Fruit fly (Drosophila melanogaster) whole organism, adult: ENCODE data around the gene CG14042.
A peak's percentile ranks its signal among the peaks of the same experiment; 100 is the strongest.

ENCODE experiments used
- CG11617 ChIP-seq: fragments of 200-800 bp; sonication (Bioruptor generic); optimal IDR thresholded peaks from 2 replicates; lab custom pipeline; 2017; ENCODE audit warnings: mild to moderate bottlenecking, missing biosample characterization, missing genetic modification reagents, missing genetic modification characterization
- CG12768 ChIP-seq: fragments of 200-800 bp; sonication (Bioruptor generic); optimal IDR thresholded peaks from 2 replicates; lab custom pipeline; 2017; ENCODE audit warnings: missing biosample characterization, missing genetic modification characterization, mild to moderate bottlenecking, moderate library complexity, missing genetic modification reagents
- CG14711 ChIP-seq: fragments of 200-800 bp; sonication (Bioruptor generic); optimal IDR thresholded peaks from 2 replicates; lab custom pipeline; 2018; ENCODE audit warnings: missing biosample characterization, mild to moderate bottlenecking, missing genetic modification characterization, moderate library complexity
- CG1620 ChIP-seq: fragments of 200-800 bp; sonication (Bioruptor generic); optimal IDR thresholded peaks from 2 replicates; lab custom pipeline; 2016; ENCODE audit warnings: missing biosample characterization, missing genetic modification characterization
- CG33017 ChIP-seq: fragments of 200-800 bp; sonication (Bioruptor generic); optimal IDR thresholded peaks from 2 replicates; lab custom pipeline; 2018; ENCODE audit warnings: missing biosample characterization, mild to moderate bottlenecking, missing genetic modification characterization, moderate library complexity
- CG5204 ChIP-seq: fragments of 200-800 bp; sonication (Bioruptor generic); optimal IDR thresholded peaks from 2 replicates; lab custom pipeline; 2016; ENCODE audit warnings: missing biosample characterization, missing genetic modification characterization
- CG7045 ChIP-seq: fragments of 200-800 bp; sonication (Bioruptor generic); optimal IDR thresholded peaks from 2 replicates; lab custom pipeline; 2017; ENCODE audit warnings: missing biosample characterization, mild to moderate bottlenecking, missing genetic modification characterization
- CG7101 ChIP-seq: fragments of 200-800 bp; sonication (Bioruptor generic); optimal IDR thresholded peaks from 2 replicates; lab custom pipeline; 2018; ENCODE audit warnings: missing biosample characterization, mild to moderate bottlenecking, missing genetic modification characterization, moderate library complexity
- Clk ChIP-seq: fragments of 200-800 bp; sonication (Bioruptor generic); optimal IDR thresholded peaks from 2 replicates; lab custom pipeline; 2017; ENCODE audit warnings: missing biosample characterization, missing genetic modification characterization
- Crg-1 ChIP-seq: fragments of 200-800 bp; sonication (Bioruptor generic); optimal IDR thresholded peaks from 2 replicates; lab custom pipeline; 2016; ENCODE audit warnings: missing biosample characterization, missing genetic modification characterization
- Hr96 ChIP-seq: fragments of 200-800 bp; sonication (Bioruptor generic); optimal IDR thresholded peaks from 2 replicates; lab custom pipeline; 2016; ENCODE audit warnings: missing biosample characterization, missing genetic modification characterization
- Mnt ChIP-seq: fragments of 200-800 bp; sonication (Bioruptor generic); optimal IDR thresholded peaks from 2 replicates; lab custom pipeline; 2016; ENCODE audit warnings: missing biosample characterization, mild to moderate bottlenecking, missing genetic modification characterization
- bab1 ChIP-seq: fragments of 200-800 bp; sonication (Bioruptor generic); optimal IDR thresholded peaks from 3 replicates; lab custom pipeline; 2019; ENCODE audit warnings: missing biosample characterization, mild to moderate bottlenecking, missing genetic modification characterization, moderate library complexity
- cic ChIP-seq: fragments of 200-800 bp; sonication (Bioruptor generic); optimal IDR thresholded peaks from 2 replicates; lab custom pipeline; 2017; ENCODE audit warnings: missing biosample characterization, mild to moderate bottlenecking, missing genetic modification characterization, moderate library complexity
- cnc ChIP-seq, 2 experiments: fragments of >200 bp; optimal IDR thresholded peaks; 2 replicates each; lab custom pipeline; 2017
- kay ChIP-seq: fragments of 200-800 bp; sonication (Bioruptor generic); peaks from one replicate; lab custom pipeline; 2016; ENCODE audit warnings: missing biosample characterization, missing genetic modification characterization, borderline replicate concordance
- ovo ChIP-seq: fragments of 200-800 bp; sonication (Bioruptor generic); optimal IDR thresholded peaks from 2 replicates; lab custom pipeline; 2016; ENCODE audit warnings: missing biosample characterization, missing genetic modification characterization
- pad ChIP-seq: fragments of 200-800 bp; sonication (Bioruptor generic); optimal IDR thresholded peaks from 3 replicates; lab custom pipeline; 2017; ENCODE audit warnings: missing biosample characterization, missing genetic modification characterization, mild to moderate bottlenecking, moderate library complexity, missing genetic modification reagents
- tj ChIP-seq: fragments of 200-800 bp; sonication (Bioruptor generic); optimal IDR thresholded peaks from 3 replicates; lab custom pipeline; 2017; ENCODE audit warnings: missing biosample characterization, mild to moderate bottlenecking, missing genetic modification characterization, moderate library complexity
- toe ChIP-seq: fragments of 200-800 bp; sonication (Bioruptor generic); optimal IDR thresholded peaks from 2 replicates; lab custom pipeline; 2016; ENCODE audit warnings: missing biosample characterization, missing genetic modification characterization

Gene CG14042

dm6 chr2L:5044361-5044891 is 6.9 kb downstream of the CG14042 start, which contains the start of gene CG31650:
TSS of gene CG31650 (minus strand) at chr2L:5044712.
- TF ChIP-seq CG33017 (tag; lab: Kevin White, UChicago) (no peak), ovo (GFP tag; lab: Kevin White, UChicago) (no peak), CG7101 (no peak), CG14711 (tag; lab: Kevin White, UChicago) (no peak), Clk (no peak), CG11617 (GFP tag; lab: Kevin White, UChicago) (no peak), cic (GFP tag; lab: Kevin White, UChicago) (no peak), tj (GFP tag; lab: Kevin White, UChicago) (no peak), CG7045 (GFP tag; lab: Kevin White, UChicago) (no peak), pad (GFP tag; lab: Kevin White, UChicago) (no peak)

dm6 chr2L:5044892-5045619 is 7.5 kb downstream of the CG14042 start:
- no peak for TF ChIP-seq Clk
- no peak for TF ChIP-seq CG14711 (tag; lab: Kevin White, UChicago)
- peak; percentile 34 for TF ChIP-seq Crg-1 (GFP tag; lab: Kevin White, UChicago)
- peak; percentile 48 for TF ChIP-seq CG7101
- TF ChIP-seq CG33017 (tag; lab: Kevin White, UChicago): peak; percentile 57
- no peak for TF ChIP-seq cnc (optimal IDR thresholded peaks at IDR 0.05; lab: Kevin White, UChicago)
- peak; percentile 4 for TF ChIP-seq CG1620
- TF ChIP-seq CG7045 (GFP tag; lab: Kevin White, UChicago): no peak
- peak; percentile 10 for TF ChIP-seq CG12768 (GFP tag; lab: Kevin White, UChicago)
- TF ChIP-seq ovo (GFP tag; lab: Kevin White, UChicago): peak; percentile 58
- peak; percentile 15 for TF ChIP-seq CG5204 (GFP tag; lab: Kevin White, UChicago)
- TF ChIP-seq kay (GFP tag; lab: Kevin White, UChicago): peak; percentile 66
- TF ChIP-seq CG11617 (GFP tag; lab: Kevin White, UChicago): peak; percentile 57
- peak; percentile 26 for TF ChIP-seq tj (GFP tag; lab: Kevin White, UChicago)
- peak; percentile 18 for TF ChIP-seq pad (GFP tag; lab: Kevin White, UChicago)
- peak; percentile 33 for TF ChIP-seq Mnt (GFP tag; lab: Kevin White, UChicago)
- TF ChIP-seq cic (GFP tag; lab: Kevin White, UChicago): peak; percentile 13
- no peak for TF ChIP-seq Hr96 (GFP tag; lab: Kevin White, UChicago)

dm6 chr2L:5046261-5046660 is 8.8 kb downstream of the CG14042 start:
- TF ChIP-seq CG12768 (GFP tag; lab: Kevin White, UChicago): no peak
- TF ChIP-seq kay (GFP tag; lab: Kevin White, UChicago): no peak
- TF ChIP-seq cnc (optimal IDR thresholded peaks at IDR 0.05; lab: Kevin White, UChicago): no peak
- no peak for TF ChIP-seq CG14711 (tag; lab: Kevin White, UChicago)
- no peak for TF ChIP-seq toe (GFP tag; lab: Kevin White, UChicago)
- TF ChIP-seq CG7101: no peak
- TF ChIP-seq Crg-1 (GFP tag; lab: Kevin White, UChicago): no peak
- no peak for TF ChIP-seq CG11617 (GFP tag; lab: Kevin White, UChicago)

- TF ChIP-seq Hr96 (GFP tag; lab: Kevin White, UChicago): no peak
- TF ChIP-seq CG12768 (GFP tag; lab: Kevin White, UChicago): no peak
- TF ChIP-seq CG14711 (tag; lab: Kevin White, UChicago): no peak
- no peak for TF ChIP-seq kay (GFP tag; lab: Kevin White, UChicago)
- no peak for TF ChIP-seq toe (GFP tag; lab: Kevin White, UChicago)
- TF ChIP-seq cic (GFP tag; lab: Kevin White, UChicago): no peak
- TF ChIP-seq bab1 (GFP tag; lab: Kevin White, UChicago): no peak
- TF ChIP-seq tj (GFP tag; lab: Kevin White, UChicago): no peak
- no peak for TF ChIP-seq CG7101
- no peak for TF ChIP-seq Clk
- TF ChIP-seq ovo (GFP tag; lab: Kevin White, UChicago): no peak
- TF ChIP-seq CG1620: no peak
Observed at dm6 chr2L:5049974-5050373, 12.5 kb downstream of the CG14042 start.

dm6 chr2L:5050825-5051224 is 13.3 kb downstream of the CG14042 start, which contains the start of gene CG9121:
TSS of gene CG9121 (minus strand) at chr2L:5051062.
- TF ChIP-seq cic (GFP tag; lab: Kevin White, UChicago): no peak
- no peak for TF ChIP-seq toe (GFP tag; lab: Kevin White, UChicago)
- TF ChIP-seq kay (GFP tag; lab: Kevin White, UChicago): no peak
- no peak for TF ChIP-seq bab1 (GFP tag; lab: Kevin White, UChicago)
- no peak for TF ChIP-seq CG33017 (tag; lab: Kevin White, UChicago)
- no peak for TF ChIP-seq CG14711 (tag; lab: Kevin White, UChicago)
- TF ChIP-seq tj (GFP tag; lab: Kevin White, UChicago): no peak
- no peak for TF ChIP-seq Mnt (GFP tag; lab: Kevin White, UChicago)
- TF ChIP-seq cnc (optimal IDR thresholded peaks at IDR 0.05; lab: Kevin White, UChicago): no peak
- TF ChIP-seq CG1620: no peak
- no peak for TF ChIP-seq Clk
- TF ChIP-seq CG11617 (GFP tag; lab: Kevin White, UChicago): no peak
- TF ChIP-seq CG7045 (GFP tag; lab: Kevin White, UChicago): no peak
